Fruit fly (Drosophila melanogaster) whole organism, embryonic: ENCODE data around the gene Trs20.

Experiments
- Aef1 ChIP-seq: fragments of 200-800 bp; sonication (Bioruptor generic); IDR thresholded peaks from 3 replicates; pipeline ENCODE4 v1.3.6; 2022; ENCODE audit warnings: missing biosample characterization, missing genetic modification characterization
- Antp ChIP-seq: fragments of 200-800 bp; sonication (Bioruptor generic); optimal IDR thresholded peaks from 3 replicates; lab custom pipeline; 2016; ENCODE audit warnings: missing biosample characterization, missing genetic modification characterization
- Asciz ChIP-seq: fragments of 200-800 bp; sonication (Bioruptor generic); optimal IDR thresholded peaks from 2 replicates; lab custom pipeline; 2017; ENCODE audit warnings: missing biosample characterization, mild to moderate bottlenecking, missing genetic modification characterization, missing genetic modification reagents
- CG10147 ChIP-seq: fragments of 200-800 bp; sonication (Bioruptor generic); optimal IDR thresholded peaks from 2 replicates; lab custom pipeline; 2019; ENCODE audit warnings: missing biosample characterization, mild to moderate bottlenecking, missing genetic modification characterization, moderate library complexity
- CG10431 ChIP-seq: fragments of 200-800 bp; sonication (Bioruptor generic); optimal IDR thresholded peaks from 3 replicates; lab custom pipeline; 2018; ENCODE audit warnings: missing biosample characterization, mild to moderate bottlenecking, missing genetic modification characterization
- CG10462 ChIP-seq: fragments of 200-800 bp; sonication (Bioruptor generic); optimal IDR thresholded peaks from 2 replicates; lab custom pipeline; 2016; ENCODE audit warnings: missing biosample characterization, missing genetic modification characterization
- CG1233 ChIP-seq: fragments of 200-800 bp; sonication (Bioruptor generic); optimal IDR thresholded peaks from 4 replicates; lab custom pipeline; 2018; ENCODE audit warnings: missing biosample characterization, mild to moderate bottlenecking, missing genetic modification characterization
- CG12769 ChIP-seq: fragments of 200-800 bp; sonication (Bioruptor generic); optimal IDR thresholded peaks from 2 replicates; lab custom pipeline; 2019; ENCODE audit warnings: missing biosample characterization, mild to moderate bottlenecking, missing genetic modification characterization, moderate library complexity
- CG13894 ChIP-seq: fragments of 200-800 bp; sonication (Bioruptor generic); optimal IDR thresholded peaks from 3 replicates; lab custom pipeline; 2018; ENCODE audit warnings: missing biosample characterization, mild to moderate bottlenecking, missing genetic modification characterization, moderate library complexity
- CG17612 ChIP-seq: fragments of 200-800 bp; sonication (Bioruptor generic); IDR thresholded peaks from 2 replicates; pipeline ENCODE4 v1.3.6; 2022; ENCODE audit warnings: missing biosample characterization, missing genetic modification characterization
- CG17802 ChIP-seq: fragments of 200-800 bp; sonication (Bioruptor generic); optimal IDR thresholded peaks from 2 replicates; lab custom pipeline; 2018; ENCODE audit warnings: missing biosample characterization, mild to moderate bottlenecking, missing genetic modification characterization, moderate library complexity
- CG2202 ChIP-seq: fragments of 200-800 bp; sonication (Bioruptor generic); optimal IDR thresholded peaks from 2 replicates; lab custom pipeline; 2018; ENCODE audit warnings: missing biosample characterization, mild to moderate bottlenecking, missing genetic modification characterization
- CG31441 ChIP-seq: fragments of 200-800 bp; sonication (Bioruptor generic); IDR thresholded peaks from 2 replicates; pipeline ENCODE4 v1.3.6; 2022; ENCODE audit warnings: missing biosample characterization, missing genetic modification characterization
- CG33213 ChIP-seq: fragments of 200-800 bp; sonication (Bioruptor generic); optimal IDR thresholded peaks from 3 replicates; lab custom pipeline; 2016; ENCODE audit warnings: missing biosample characterization, missing genetic modification characterization
- CG33557 ChIP-seq: fragments of 200-800 bp; sonication (Bioruptor generic); optimal IDR thresholded peaks from 2 replicates; lab custom pipeline; 2019; ENCODE audit warnings: missing biosample characterization, mild to moderate bottlenecking, missing genetic modification characterization, moderate library complexity
- CG4328 ChIP-seq: fragments of 200-800 bp; sonication (Bioruptor generic); optimal IDR thresholded peaks from 3 replicates; lab custom pipeline; 2017; ENCODE audit warnings: missing biosample characterization, missing genetic modification reagents, missing genetic modification characterization
- CG4404 ChIP-seq: fragments of 200-800 bp; sonication (Bioruptor generic); IDR thresholded peaks from 2 replicates; pipeline ENCODE4 v1.3.6; 2022; ENCODE audit warnings: missing biosample characterization, missing genetic modification characterization
- CG6254 ChIP-seq: fragments of 200-800 bp; sonication (Bioruptor generic); optimal IDR thresholded peaks from 3 replicates; lab custom pipeline; 2017; ENCODE audit warnings: mild to moderate bottlenecking, missing biosample characterization, missing genetic modification reagents, missing genetic modification characterization
- CG7786 ChIP-seq: fragments of 200-800 bp; sonication (Bioruptor generic); optimal IDR thresholded peaks from 2 replicates; lab custom pipeline; 2016; ENCODE audit warnings: missing biosample characterization, missing genetic modification characterization
- CG7839 ChIP-seq: fragments of 200-800 bp; sonication (Bioruptor generic); optimal IDR thresholded peaks from 3 replicates; lab custom pipeline; 2018; ENCODE audit warnings: missing biosample characterization, mild to moderate bottlenecking, missing genetic modification characterization, moderate library complexity
- CG8089 ChIP-seq: fragments of 200-800 bp; sonication (Bioruptor generic); optimal IDR thresholded peaks from 3 replicates; lab custom pipeline; 2016; ENCODE audit warnings: missing biosample characterization, missing genetic modification characterization
- CG8765 ChIP-seq: fragments of 200-800 bp; sonication (Bioruptor generic); IDR thresholded peaks from 2 replicates; pipeline ENCODE4 v1.3.6; 2022; ENCODE audit warnings: missing biosample characterization, missing genetic modification characterization
- CG9215 ChIP-seq: fragments of 200-800 bp; sonication (Bioruptor generic); IDR thresholded peaks from 2 replicates; pipeline ENCODE4 v1.3.6; 2022; ENCODE audit warnings: missing biosample characterization, missing genetic modification characterization
- CG9727 ChIP-seq: fragments of 200-800 bp; sonication (Bioruptor generic); optimal IDR thresholded peaks from 3 replicates; lab custom pipeline; 2017; ENCODE audit warnings: missing biosample characterization, mild to moderate bottlenecking, missing genetic modification characterization
- CG9817 ChIP-seq: fragments of 200-800 bp; sonication (Bioruptor generic); optimal IDR thresholded peaks from 2 replicates; lab custom pipeline; 2018; ENCODE audit warnings: missing biosample characterization, mild to moderate bottlenecking, missing genetic modification characterization, moderate library complexity
- CG9932 ChIP-seq: fragments of 200-800 bp; sonication (Bioruptor generic); IDR thresholded peaks from 2 replicates; pipeline ENCODE4 v1.3.6; 2022; ENCODE audit warnings: missing biosample characterization, missing genetic modification characterization
- CTCF ChIP-seq: fragments of 200-800 bp; sonication (Bioruptor generic); optimal IDR thresholded peaks from 2 replicates; lab custom pipeline; 2017; ENCODE audit warnings: missing biosample characterization, mild to moderate bottlenecking, missing genetic modification characterization, moderate library complexity
- Hmx ChIP-seq: fragments of 200-800 bp; sonication (Bioruptor generic); optimal IDR thresholded peaks from 2 replicates; lab custom pipeline; 2016; ENCODE audit warnings: missing biosample characterization, missing genetic modification characterization
- Kr ChIP-seq: fragments of 200-800 bp; sonication (Bioruptor generic); optimal IDR thresholded peaks from 2 replicates; lab custom pipeline; 2017; ENCODE audit warnings: missing biosample characterization, mild to moderate bottlenecking, missing genetic modification characterization
- Med ChIP-seq: fragments of 200-800 bp; sonication (Bioruptor generic); peaks from one replicate; lab custom pipeline; 2016; ENCODE audit warnings: missing biosample characterization, missing genetic modification characterization, mild to moderate bottlenecking, inconsistent platforms, moderate library complexity
- Meics ChIP-seq: fragments of 200-800 bp; sonication (Bioruptor generic); optimal IDR thresholded peaks from 2 replicates; lab custom pipeline; 2017; ENCODE audit warnings: missing biosample characterization, mild to moderate bottlenecking, missing genetic modification characterization
- Nf-YC ChIP-seq: fragments of 200-800 bp; optimal IDR thresholded peaks from 3 replicates; lab custom pipeline; 2019; ENCODE audit warnings: missing biosample characterization, mild to moderate bottlenecking, missing genetic modification characterization, moderate library complexity
- Trl ChIP-seq, 3 experiments: fragments of >200 bp in 2 of 3; fragments of 200-800 bp in 1 of 3; sonication (Bioruptor generic) in 1 of 3; optimal IDR thresholded peaks; 2 replicates in 1 of 3; 3 replicates in 2 of 3; lab custom pipeline; 2016 to 2017; ENCODE audit warnings: missing biosample characterization in 1 of 3, missing genetic modification characterization in 1 of 3
- YL-1 ChIP-seq: fragments of 200-800 bp; sonication (Bioruptor generic); optimal IDR thresholded peaks from 3 replicates; lab custom pipeline; 2017; ENCODE audit warnings: missing biosample characterization, mild to moderate bottlenecking, missing genetic modification characterization
- bowl ChIP-seq: fragments of 200-800 bp; sonication (Bioruptor generic); IDR thresholded peaks from 2 replicates; pipeline ENCODE4 v1.3.6; 2022; ENCODE audit warnings: missing biosample characterization, missing genetic modification characterization
- crp ChIP-seq, 2 experiments: fragments of 200-800 bp; sonication (Bioruptor generic); optimal IDR thresholded peaks; 2 replicates in 1 of 2; 3 replicates in 1 of 2; lab custom pipeline; 2017; ENCODE audit warnings: missing biosample characterization in 2 of 2, missing genetic modification characterization in 2 of 2, mild to moderate bottlenecking in 1 of 2, moderate library complexity in 1 of 2
- ind ChIP-seq: fragments of 200-800 bp; sonication (Bioruptor generic); optimal IDR thresholded peaks from 3 replicates; lab custom pipeline; 2016; ENCODE audit warnings: missing biosample characterization, missing genetic modification characterization
- jing ChIP-seq: fragments of 200-800 bp; sonication (Bioruptor generic); optimal IDR thresholded peaks from 2 replicates; lab custom pipeline; 2018; ENCODE audit warnings: missing biosample characterization, mild to moderate bottlenecking, missing genetic modification characterization
- lbe ChIP-seq: fragments of 200-800 bp; sonication (Bioruptor generic); optimal IDR thresholded peaks from 2 replicates; lab custom pipeline; 2016; ENCODE audit warnings: missing biosample characterization, mild to moderate bottlenecking, missing genetic modification characterization
- luna ChIP-seq: fragments of 200-800 bp; sonication (Bioruptor generic); optimal IDR thresholded peaks from 2 replicates; lab custom pipeline; 2016; ENCODE audit warnings: missing biosample characterization, missing genetic modification characterization
- org-1 ChIP-seq: fragments of 200-800 bp; sonication (Bioruptor generic); optimal IDR thresholded peaks from 2 replicates; lab custom pipeline; 2017; ENCODE audit warnings: missing biosample characterization, missing genetic modification characterization
- otp ChIP-seq: fragments of 200-800 bp; sonication (Bioruptor generic); IDR thresholded peaks from 3 replicates; pipeline ENCODE4, ENCODE4 v1.3.6; 2022; ENCODE audit warnings: missing biosample characterization, missing genetic modification characterization
- pnt ChIP-seq: fragments of 200-800 bp; sonication (Bioruptor generic); optimal IDR thresholded peaks from 3 replicates; lab custom pipeline; 2016; ENCODE audit warnings: missing biosample characterization, missing genetic modification characterization
- rib ChIP-seq: fragments of 200-800 bp; sonication (Bioruptor generic); IDR thresholded peaks from 2 replicates; pipeline ENCODE4 v1.3.6; 2022; ENCODE audit warnings: missing biosample characterization, missing genetic modification characterization
- row ChIP-seq: fragments of 200-800 bp; sonication (Bioruptor generic); IDR thresholded peaks from 3 replicates; pipeline ENCODE4 v1.3.6; 2022; ENCODE audit warnings: missing biosample characterization, missing genetic modification characterization
- tll ChIP-seq, 2 experiments: fragments of 200-800 bp in 1 of 2; fragments of >200 bp in 1 of 2; sonication (Bioruptor generic) in 1 of 2; optimal IDR thresholded peaks; 2 replicates each; lab custom pipeline; 2017 to 2019; ENCODE audit warnings: missing biosample characterization in 2 of 2, missing genetic modification characterization in 2 of 2, mild to moderate bottlenecking in 1 of 2, moderate library complexity in 1 of 2
- vfl ChIP-seq: fragments of 200-800 bp; sonication (Bioruptor generic); optimal IDR thresholded peaks from 2 replicates; lab custom pipeline; 2016; ENCODE audit warnings: missing biosample characterization, missing genetic modification characterization
- vnd ChIP-seq: fragments of 200-800 bp; sonication (Bioruptor generic); IDR thresholded peaks from 3 replicates; pipeline ENCODE4 v1.3.6; 2022; ENCODE audit warnings: missing biosample characterization, missing genetic modification characterization; ENCODE audit not compliant: partially characterized antibody
- wdn ChIP-seq: fragments of 200-800 bp; sonication (Bioruptor generic); IDR thresholded peaks from 2 replicates; pipeline ENCODE4 v1.3.6; 2022; ENCODE audit warnings: missing biosample characterization, missing genetic modification characterization
- z ChIP-seq: fragments of 200-800 bp; sonication (Bioruptor generic); IDR thresholded peaks from 3 replicates; pipeline ENCODE4 v1.3.6; 2022; ENCODE audit warnings: missing biosample characterization, missing genetic modification characterization

The Trs20 gene

DNA sequence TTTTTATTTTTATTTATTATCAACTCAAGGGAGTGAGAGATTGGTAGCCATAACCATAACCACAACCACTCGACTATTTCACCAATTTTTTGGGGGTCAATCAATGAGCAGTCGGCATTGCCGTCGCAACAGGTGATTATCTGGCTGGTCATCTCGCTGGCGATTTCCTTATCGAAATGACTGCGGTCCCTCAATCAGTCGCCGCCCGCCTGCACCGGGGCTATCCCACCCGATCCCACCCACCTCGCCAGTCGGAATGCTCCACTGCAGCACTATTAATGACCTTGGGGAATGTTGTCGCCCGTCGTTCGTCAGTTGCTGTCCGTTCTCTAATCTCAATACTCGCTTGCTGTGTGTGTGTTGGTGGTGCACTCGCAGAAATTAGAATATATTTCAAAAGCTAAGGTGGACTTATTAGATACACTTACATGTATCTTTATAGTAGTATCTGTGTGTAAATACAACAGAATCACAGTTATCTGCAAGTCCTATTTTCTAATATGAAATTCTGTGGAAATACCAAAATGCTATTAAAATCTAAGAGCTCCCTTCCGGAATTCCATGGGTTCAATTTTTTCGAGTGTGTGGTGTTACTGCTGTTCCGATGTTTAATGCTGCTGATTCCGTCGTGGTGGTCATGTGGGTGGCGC is 29.1 kb upstream of the Trs20 start (continued):
- TF ChIP-seq Kr (GFP tag; lab: Kevin White, UChicago), result no peak
- no peak for TF ChIP-seq YL-1
- TF ChIP-seq CG8765 (GFP tag; lab: Robert Waterston, UW), result no peak
- TF ChIP-seq luna (GFP tag; lab: Kevin White, UChicago), result no peak
- TF ChIP-seq CG12769 (tag; lab: Kevin White, UChicago), result peak; percentile 70
- TF ChIP-seq crp (GFP tag; optimal IDR thresholded peaks at IDR 0.05; lab: Kevin White, UChicago), result no peak
- peak; percentile 35 for TF ChIP-seq Asciz (GFP tag; lab: Kevin White, UChicago)
- 0 out of 3 replicates have a peak, but pooled peaks have one; percentile 16 for TF ChIP-seq vnd
- TF ChIP-seq CG33213 (GFP tag; lab: Kevin White, UChicago), result no peak
- no peak for TF ChIP-seq bowl (GFP tag; lab: Robert Waterston, UW)
- TF ChIP-seq Meics (GFP tag; lab: Kevin White, UChicago), result peak; percentile 71
- TF ChIP-seq Aef1 (GFP tag; lab: Robert Waterston, UW), result no peak
- TF ChIP-seq CG2202 (tag; lab: Kevin White, UChicago), result no peak
- TF ChIP-seq ind (GFP tag; lab: Kevin White, UChicago), result peak; percentile 72
- no peak for TF ChIP-seq CG6254
- TF ChIP-seq vfl (GFP tag; lab: Kevin White, UChicago), result no peak
- TF ChIP-seq CG17802 (tag; lab: Kevin White, UChicago), result peak; percentile 16
- peak; percentile 68 for TF ChIP-seq CG9215
- TF ChIP-seq Antp (GFP tag; lab: Kevin White, UChicago), result peak; percentile 50
- TF ChIP-seq wdn (GFP tag; lab: Robert Waterston, UW), result no peak
- TF ChIP-seq CG31441 (GFP tag; lab: Robert Waterston, UW), result peak; percentile 33; the same call in 1 of the 2 replicates
- peak; percentile 17 for TF ChIP-seq CG8089 (GFP tag; lab: Kevin White, UChicago)
- TF ChIP-seq CG4404 (GFP tag; lab: Robert Waterston, UW), result peak; percentile 10; the same call in 1 of the 2 replicates
- TF ChIP-seq jing (GFP tag; lab: Kevin White, UChicago), result peak; percentile 22
- peak; percentile 20 for TF ChIP-seq CG1233
- no peak for TF ChIP-seq CG33557 (GFP tag; lab: Kevin White, UChicago)
- TF ChIP-seq CG17612, result no peak
- TF ChIP-seq tll (GFP tag; optimal IDR thresholded peaks at IDR 0.05; lab: Kevin White, UChicago), result no peak
- peak; percentile 87 for TF ChIP-seq row
- TF ChIP-seq CG7786 (GFP tag; lab: Kevin White, UChicago), result peak; percentile 69
- no peak for TF ChIP-seq CG10431 (GFP tag; lab: Kevin White, UChicago)
- no peak for TF ChIP-seq CG10462 (GFP tag; lab: Kevin White, UChicago)
- TF ChIP-seq Trl (optimal IDR thresholded peaks at IDR 0.05; lab: Kevin White, UChicago), result no peak
- TF ChIP-seq Trl (GFP tag; optimal IDR thresholded peaks at IDR 0.05; lab: Kevin White, UChicago), result peak; percentile 55
- TF ChIP-seq Hmx, result no peak
- TF ChIP-seq CG10147, result peak; percentile 70
- peak; percentile 56 for TF ChIP-seq CG9727 (GFP tag; lab: Kevin White, UChicago)
- peak; percentile 79 for TF ChIP-seq CG7839 (tag; lab: Kevin White, UChicago)
- peak; percentile 41 for TF ChIP-seq Nf-YC (tag; lab: Kevin White, UChicago)
- TF ChIP-seq CG9817 (tag; lab: Kevin White, UChicago), result peak; percentile 72
- no peak for TF ChIP-seq z (GFP tag; lab: Robert Waterston, UW)
- TF ChIP-seq CG9932 (GFP tag; lab: Robert Waterston, UW), result peak; percentile 56
- TF ChIP-seq lbe (GFP tag; lab: Kevin White, UChicago), result no peak
- peak; percentile 49 for TF ChIP-seq CG13894
- TF ChIP-seq CG4328 (GFP tag; lab: Kevin White, UChicago), result peak; percentile 46
- TF ChIP-seq Med, result peak; percentile 82
- TF ChIP-seq CTCF (GFP tag; lab: Kevin White, UChicago), result no peak
- TF ChIP-seq rib, result no peak; the same call in 1 of the 2 replicates
- peak; percentile 74 for TF ChIP-seq org-1
- peak; percentile 44 for TF ChIP-seq pnt (GFP tag; lab: Kevin White, UChicago)
- no peak for TF ChIP-seq otp (GFP tag; lab: Robert Waterston, UW)
